Worm (Caenorhabditis elegans): ENCODE measurements around the gene C05G5.3.

- TF ChIP-seq nhr-19 (GFP tag; conservative IDR thresholded peaks at IDR 0.05) (no peak), Y116A8C.19 (tag; optimal IDR thresholded peaks at IDR 0.05; ENCODE audit: borderline replicate concordance) (no peak), efl-1 (optimal IDR thresholded peaks at IDR 0.05) (no peak), efl-1 (GFP tag; optimal IDR thresholded peaks at IDR 0.05 in 1 of 2) (no peak), ztf-11 (tag; optimal IDR thresholded peaks at IDR 0.05) (no peak), elt-3 (tag; optimal IDR thresholded peaks at IDR 0.05) (no peak), zag-1 (tag; optimal IDR thresholded peaks at IDR 0.05) (no peak), ceh-90 (tag; optimal IDR thresholded peaks at IDR 0.05) (no peak), sox-4 (tag; optimal IDR thresholded peaks at IDR 0.05) (no peak), irx-1 (tag; optimal IDR thresholded peaks at IDR 0.05) (no peak)
Measured at ce11 chrX:14768989-14769388, 17.2 kb upstream of the C05G5.3 start.

All from whole organism, L1 larva.